Worm (Caenorhabditis elegans): Measurements from ENCODE around the gene T13C2.3.

DNA sequence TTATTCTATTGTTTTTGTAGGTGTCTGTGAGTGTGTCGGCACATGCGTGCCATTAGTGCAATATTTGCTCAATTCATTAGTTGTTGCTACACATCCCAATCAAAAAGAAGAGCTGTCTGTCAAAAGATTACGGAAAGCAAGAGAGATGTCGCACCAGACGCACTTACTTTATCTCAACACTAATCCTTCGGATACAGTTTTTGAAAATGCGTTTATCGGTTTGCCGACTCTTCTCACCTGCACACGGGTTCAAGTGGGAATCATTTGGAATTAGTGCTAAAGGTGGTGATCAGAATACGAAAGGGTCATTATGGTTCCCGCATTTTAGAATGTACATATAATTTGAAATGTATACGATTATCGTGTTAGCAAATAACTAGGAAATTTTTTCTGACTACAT is 12.2 kb downstream of the T13C2.3 start:
- TF ChIP-seq ztf-11 (tag; optimal IDR thresholded peaks at IDR 0.05) (no peak), ceh-16 (tag; optimal IDR thresholded peaks at IDR 0.05) (no peak), ZK546.5 (tag; optimal IDR thresholded peaks at IDR 0.05) (no peak)

All from whole organism, L3 larva.